Worm (Caenorhabditis elegans) whole organism, L3 larva: ENCODE measurements around the gene R07E5.19.
A peak's percentile ranks its signal among the peaks of the same experiment; 100 is the strongest.

ENCODE experiments used
- aly-2 ChIP-seq: fragments of 150-350 bp; optimal IDR thresholded peaks from 2 replicates; lab custom pipeline; 2014; ENCODE audit warnings: missing biosample characterization, missing genetic modification characterization
- ama-1 ChIP-seq: fragments of 150-350 bp; optimal IDR thresholded peaks from 2 replicates; lab custom pipeline; 2018
- ceh-16 ChIP-seq: sonication (generic microtip); optimal IDR thresholded peaks from 2 replicates; lab custom pipeline; 2017; ENCODE audit warnings: missing biosample characterization, missing genetic modification characterization
- ceh-82 ChIP-seq: fragments of 150-350 bp; optimal IDR thresholded peaks from 2 replicates; lab custom pipeline; 2014; ENCODE audit warnings: missing biosample characterization, missing genetic modification characterization
- ceh-9 ChIP-seq: sonication (generic microtip); optimal IDR thresholded peaks from 2 replicates; lab custom pipeline; 2018; ENCODE audit warnings: missing biosample characterization, missing genetic modification characterization
- mdl-1 ChIP-seq: fragments of 150-350 bp; optimal IDR thresholded peaks from 2 replicates; lab custom pipeline; 2014; ENCODE audit warnings: missing biosample characterization, missing genetic modification characterization
- nhr-12 ChIP-seq: fragments of 150-350 bp; optimal IDR thresholded peaks from 2 replicates; lab custom pipeline; 2014; ENCODE audit warnings: missing biosample characterization, missing genetic modification characterization
- nhr-237 ChIP-seq: fragments of 150-350 bp; optimal IDR thresholded peaks from 2 replicates; lab custom pipeline; 2014; ENCODE audit warnings: missing biosample characterization, missing genetic modification characterization
- pha-4 ChIP-seq: fragments of 150-350 bp; optimal IDR thresholded peaks from 2 replicates; lab custom pipeline; 2014; ENCODE audit warnings: missing biosample characterization, missing genetic modification reagents, missing genetic modification characterization
- unc-62 ChIP-seq: fragments of 150-350 bp; sonication (generic microtip); optimal IDR thresholded peaks from 4 replicates; lab custom pipeline; 2014; ENCODE audit warnings: missing biosample characterization, missing genetic modification reagents, missing genetic modification characterization

DNA sequence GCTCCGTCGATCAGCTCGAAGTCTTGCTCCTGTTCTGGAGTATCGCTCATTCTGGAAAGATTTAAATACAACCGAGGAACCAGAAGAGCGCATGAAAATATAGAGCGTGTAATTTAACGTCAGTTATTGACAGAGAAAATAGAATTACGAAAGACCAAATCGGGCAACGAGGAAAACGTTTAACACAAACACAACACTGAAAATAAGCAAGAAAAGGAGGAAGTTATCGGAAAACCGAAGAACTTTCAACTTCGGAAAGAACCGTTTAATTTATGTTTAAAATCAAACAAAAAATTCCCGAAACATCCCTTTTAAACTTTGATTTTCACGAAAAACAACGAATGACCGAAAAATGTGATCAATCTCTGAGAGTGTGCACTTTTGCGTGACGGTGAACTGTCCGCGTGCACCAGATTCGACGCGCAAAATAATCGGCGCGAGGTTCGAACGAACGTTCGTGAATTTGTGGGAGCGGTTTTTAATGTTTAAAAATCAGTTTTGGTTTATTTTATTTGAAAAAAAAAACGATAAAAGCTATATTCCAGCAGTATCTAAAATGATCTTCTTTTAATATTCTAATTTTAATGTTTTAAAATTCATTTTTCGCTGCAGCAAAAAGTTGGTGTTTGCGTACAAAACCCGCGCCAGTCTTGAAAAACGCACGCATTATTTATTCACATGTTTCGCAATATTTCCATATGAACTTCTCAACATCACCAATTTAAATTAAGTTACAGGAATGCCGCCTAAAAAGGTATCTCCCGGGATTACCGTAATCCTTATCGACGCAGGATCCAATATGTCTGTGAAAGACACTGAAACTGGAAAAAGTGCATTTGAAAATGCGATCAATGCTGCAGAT lies 1.5 kb upstream of the R07E5.19 start, which contains the start of the genes R07E5.7 and cku-80:
- TF ChIP-seq nhr-12 (tag; lab: Kevin White, UChicago) (no peak), ama-1 (peak; percentile 17), ceh-82 (tag; lab: Kevin White, UChicago) (no peak), aly-2 (no peak), ceh-16 (tag; lab: Kevin White, UChicago) (no peak), pha-4 (tag; lab: Kevin White, UChicago) (peak; percentile 55), mdl-1 (tag; lab: Kevin White, UChicago) (no peak), ceh-9 (tag; lab: Kevin White, UChicago) (no peak), unc-62 (GFP tag; lab: Kevin White, UChicago) (no peak), nhr-237 (tag; lab: Kevin White, UChicago) (no peak)
